Fruit fly (Drosophila melanogaster): ENCODE results near the gene JIL-1.

DNA sequence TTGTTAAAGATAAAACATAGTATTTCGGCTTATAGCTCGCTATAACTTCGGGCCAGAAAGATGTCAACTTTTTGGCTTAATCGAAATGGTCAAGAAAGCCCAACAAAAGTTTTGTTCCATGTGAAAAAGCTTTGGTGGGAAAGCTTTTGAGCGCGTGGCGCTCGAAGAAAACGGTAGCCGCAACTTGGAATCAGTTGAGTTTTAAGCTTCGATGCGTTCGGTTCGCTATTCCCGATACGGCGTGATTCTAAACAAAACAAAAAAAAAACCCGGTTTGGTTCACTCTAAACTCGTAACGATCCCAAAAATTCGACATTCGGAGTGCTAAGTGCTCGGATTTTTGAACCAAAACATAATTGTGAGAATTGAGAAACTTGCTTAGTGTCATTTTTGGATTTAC lies 42.9 kb upstream of the JIL-1 start, which contains the start of gene IRSp53:
- TF ChIP-seq Dif (GFP tag; optimal IDR thresholded peaks at IDR 0.05; ENCODE audit: partially characterized antibody) (no peak), usp (GFP tag; optimal IDR thresholded peaks at IDR 0.05) (no peak), fru (GFP tag; optimal IDR thresholded peaks at IDR 0.05) (no peak), sv (GFP tag; optimal IDR thresholded peaks at IDR 0.05) (no peak), ey (GFP tag; optimal IDR thresholded peaks at IDR 0.05) (no peak)
